Fruit fly (Drosophila melanogaster) whole organism, embryonic: Measurements from ENCODE around the gene CG42823.

Source experiments
- Ada2b ChIP-seq: fragments of 200-800 bp; sonication (Bioruptor generic); IDR thresholded peaks from 2 replicates; pipeline ENCODE4 v1.3.6; 2022; ENCODE audit warnings: missing biosample characterization, missing genetic modification characterization
- Atf6 ChIP-seq: fragments of 200-800 bp; sonication (Bioruptor generic); IDR thresholded peaks from 2 replicates; pipeline ENCODE4 v1.3.6; 2022; ENCODE audit warnings: missing biosample characterization, missing genetic modification characterization
- B-H2 ChIP-seq: fragments of 200-800 bp; sonication (Bioruptor generic); optimal IDR thresholded peaks from 2 replicates; lab custom pipeline; 2018; ENCODE audit warnings: missing biosample characterization, mild to moderate bottlenecking, missing genetic modification characterization
- CG1024 ChIP-seq: fragments of 200-800 bp; sonication (Bioruptor generic); IDR thresholded peaks from 2 replicates; pipeline ENCODE4 v1.3.6; 2022; ENCODE audit warnings: missing biosample characterization, missing genetic modification characterization
- CG11696 ChIP-seq: fragments of 200-800 bp; sonication (Bioruptor generic); IDR thresholded peaks from 2 replicates; pipeline ENCODE4 v1.3.6; 2022; ENCODE audit warnings: missing biosample characterization, missing genetic modification characterization
- CG12071 ChIP-seq: fragments of 200-800 bp; sonication (Bioruptor generic); optimal IDR thresholded peaks from 3 replicates; lab custom pipeline; 2018; ENCODE audit warnings: missing biosample characterization, mild to moderate bottlenecking, missing genetic modification characterization
- CG12104 ChIP-seq: fragments of 200-800 bp; sonication (Bioruptor generic); optimal IDR thresholded peaks from 3 replicates; lab custom pipeline; 2016; ENCODE audit warnings: missing biosample characterization, missing genetic modification characterization
- CG12744 ChIP-seq: fragments of 200-800 bp; sonication (Bioruptor generic); optimal IDR thresholded peaks from 2 replicates; lab custom pipeline; 2016; ENCODE audit warnings: missing biosample characterization, missing genetic modification characterization
- CG13424 ChIP-seq: fragments of 200-800 bp; sonication (Bioruptor generic); optimal IDR thresholded peaks from 2 replicates; lab custom pipeline; 2019; ENCODE audit warnings: missing biosample characterization, mild to moderate bottlenecking, missing genetic modification characterization, moderate library complexity
- CG15269 ChIP-seq: fragments of 200-800 bp; sonication (Bioruptor generic); optimal IDR thresholded peaks from 2 replicates; lab custom pipeline; 2018; ENCODE audit warnings: missing biosample characterization, mild to moderate bottlenecking, missing genetic modification characterization, moderate library complexity
- CG15514 ChIP-seq: fragments of 200-800 bp; sonication (Bioruptor generic); optimal IDR thresholded peaks from 3 replicates; lab custom pipeline; 2017; ENCODE audit warnings: missing biosample characterization, missing genetic modification characterization, mild to moderate bottlenecking, moderate library complexity, missing genetic modification reagents
- CG16779 ChIP-seq: fragments of 200-800 bp; sonication (Bioruptor generic); IDR thresholded peaks from 2 replicates; pipeline ENCODE4 v1.3.6; 2022; ENCODE audit warnings: missing biosample characterization, missing genetic modification characterization
- CG16863 ChIP-seq: fragments of 200-800 bp; sonication (Bioruptor generic); optimal IDR thresholded peaks from 3 replicates; lab custom pipeline; 2016; ENCODE audit warnings: missing biosample characterization, missing genetic modification characterization
- CG17912 ChIP-seq: fragments of 200-800 bp; sonication (Bioruptor generic); optimal IDR thresholded peaks from 2 replicates; lab custom pipeline; 2018; ENCODE audit warnings: missing biosample characterization, mild to moderate bottlenecking, missing genetic modification characterization
- CG2199 ChIP-seq: fragments of 200-800 bp; sonication (Bioruptor generic); IDR thresholded peaks from 3 replicates; pipeline ENCODE4 v1.3.6; 2022; ENCODE audit warnings: missing biosample characterization, missing genetic modification characterization
- CG2202 ChIP-seq: fragments of 200-800 bp; sonication (Bioruptor generic); optimal IDR thresholded peaks from 2 replicates; lab custom pipeline; 2018; ENCODE audit warnings: missing biosample characterization, mild to moderate bottlenecking, missing genetic modification characterization
- CG2875 ChIP-seq: fragments of 200-800 bp; sonication (Bioruptor generic); optimal IDR thresholded peaks from 2 replicates; lab custom pipeline; 2017; ENCODE audit warnings: missing biosample characterization, mild to moderate bottlenecking, missing genetic modification characterization, missing genetic modification reagents
- CG31224 ChIP-seq: fragments of 200-800 bp; sonication (Bioruptor generic); IDR thresholded peaks from 2 replicates; pipeline ENCODE4 v1.3.6; 2022; ENCODE audit warnings: missing biosample characterization, missing genetic modification characterization
- CG31441 ChIP-seq: fragments of 200-800 bp; sonication (Bioruptor generic); IDR thresholded peaks from 2 replicates; pipeline ENCODE4 v1.3.6; 2022; ENCODE audit warnings: missing biosample characterization, missing genetic modification characterization
- CG33213 ChIP-seq: fragments of 200-800 bp; sonication (Bioruptor generic); optimal IDR thresholded peaks from 3 replicates; lab custom pipeline; 2016; ENCODE audit warnings: missing biosample characterization, missing genetic modification characterization
- CG3995 ChIP-seq: fragments of 200-800 bp; sonication (Bioruptor generic); optimal IDR thresholded peaks from 3 replicates; lab custom pipeline; 2016; ENCODE audit warnings: missing biosample characterization, missing genetic modification characterization
- CG4617 ChIP-seq: fragments of 200-800 bp; sonication (Bioruptor generic); optimal IDR thresholded peaks from 3 replicates; lab custom pipeline; 2016; ENCODE audit warnings: missing biosample characterization, missing genetic modification characterization, borderline replicate concordance
- CG5245 ChIP-seq: fragments of 200-800 bp; sonication (Bioruptor generic); optimal IDR thresholded peaks from 3 replicates; lab custom pipeline; 2016; ENCODE audit warnings: missing biosample characterization, missing genetic modification characterization
- CG9215 ChIP-seq: fragments of 200-800 bp; sonication (Bioruptor generic); IDR thresholded peaks from 2 replicates; pipeline ENCODE4 v1.3.6; 2022; ENCODE audit warnings: missing biosample characterization, missing genetic modification characterization
- Fer1 ChIP-seq: fragments of 200-800 bp; sonication (Bioruptor generic); optimal IDR thresholded peaks from 2 replicates; lab custom pipeline; 2017; ENCODE audit warnings: missing biosample characterization, mild to moderate bottlenecking, missing genetic modification characterization
- HLH3B ChIP-seq: fragments of 200-800 bp; sonication (Bioruptor generic); IDR thresholded peaks from 2 replicates; pipeline ENCODE4 v1.3.6; 2022; ENCODE audit warnings: missing biosample characterization, missing genetic modification characterization
- HLH4C ChIP-seq: fragments of 200-800 bp; sonication (Bioruptor generic); IDR thresholded peaks from 3 replicates; pipeline ENCODE4 v1.3.6; 2022; ENCODE audit warnings: missing biosample characterization, missing genetic modification characterization; ENCODE audit not compliant: partially characterized antibody
- Hand ChIP-seq: fragments of 200-800 bp; sonication (Bioruptor generic); optimal IDR thresholded peaks from 2 replicates; lab custom pipeline; 2017; ENCODE audit warnings: mild to moderate bottlenecking, missing biosample characterization, missing genetic modification reagents, missing genetic modification characterization
- MESR4 ChIP-seq: fragments of 200-800 bp; sonication (Bioruptor generic); optimal IDR thresholded peaks from 2 replicates; lab custom pipeline; 2018; ENCODE audit warnings: missing biosample characterization, mild to moderate bottlenecking, missing genetic modification characterization, moderate library complexity
- Nf-YC ChIP-seq: fragments of 200-800 bp; optimal IDR thresholded peaks from 3 replicates; lab custom pipeline; 2019; ENCODE audit warnings: missing biosample characterization, mild to moderate bottlenecking, missing genetic modification characterization, moderate library complexity
- Pdp1 ChIP-seq, 2 experiments: fragments of 200-800 bp; sonication (Bioruptor generic); optimal IDR thresholded peaks; 3 replicates each; lab custom pipeline; 2016; ENCODE audit warnings: missing biosample characterization in 2 of 2, missing genetic modification characterization in 2 of 2, mild to moderate bottlenecking in 1 of 2, moderate library complexity in 1 of 2
- Stat92E ChIP-seq, 3 experiments: fragments of >200 bp in 2 of 3; fragments of 200-800 bp in 1 of 3; sonication (Bioruptor generic) in 1 of 3; optimal IDR thresholded peaks; 2 replicates each; lab custom pipeline; 2017 to 2019; ENCODE audit warnings: missing biosample characterization in 3 of 3, missing genetic modification characterization in 3 of 3, mild to moderate bottlenecking in 1 of 3, moderate library complexity in 1 of 3
- Trl ChIP-seq, 3 experiments: fragments of >200 bp in 2 of 3; fragments of 200-800 bp in 1 of 3; sonication (Bioruptor generic) in 1 of 3; optimal IDR thresholded peaks; 2 replicates in 1 of 3; 3 replicates in 2 of 3; lab custom pipeline; 2016 to 2017; ENCODE audit warnings: missing biosample characterization in 1 of 3, missing genetic modification characterization in 1 of 3
- ab ChIP-seq: fragments of 200-800 bp; sonication (Bioruptor generic); optimal IDR thresholded peaks from 2 replicates; lab custom pipeline; 2016; ENCODE audit warnings: missing biosample characterization, missing genetic modification characterization
- bowl ChIP-seq: fragments of 200-800 bp; sonication (Bioruptor generic); IDR thresholded peaks from 2 replicates; pipeline ENCODE4 v1.3.6; 2022; ENCODE audit warnings: missing biosample characterization, missing genetic modification characterization
- corto ChIP-seq: fragments of 200-800 bp; sonication (Bioruptor generic); optimal IDR thresholded peaks from 2 replicates; lab custom pipeline; 2016; ENCODE audit warnings: missing biosample characterization, mild to moderate bottlenecking, missing genetic modification characterization, moderate library complexity
- da ChIP-seq: fragments of 200-800 bp; sonication (Bioruptor generic); optimal IDR thresholded peaks from 2 replicates; lab custom pipeline; 2016; ENCODE audit warnings: missing biosample characterization, missing genetic modification characterization
- dm ChIP-seq: fragments of 200-800 bp; sonication (Bioruptor generic); optimal IDR thresholded peaks from 3 replicates; lab custom pipeline; 2016; ENCODE audit warnings: missing biosample characterization, missing genetic modification characterization
- ems ChIP-seq: fragments of 200-800 bp; sonication (Bioruptor generic); optimal IDR thresholded peaks from 3 replicates; lab custom pipeline; 2016; ENCODE audit warnings: missing biosample characterization, missing genetic modification characterization
- gcm2 ChIP-seq: fragments of 200-800 bp; sonication (Bioruptor generic); optimal IDR thresholded peaks from 2 replicates; lab custom pipeline; 2016; ENCODE audit warnings: missing biosample characterization, missing genetic modification characterization
- gfzf ChIP-seq: fragments of 200-800 bp; sonication (Bioruptor generic); optimal IDR thresholded peaks from 2 replicates; lab custom pipeline; 2016; ENCODE audit warnings: missing biosample characterization, mild to moderate bottlenecking, missing genetic modification characterization, moderate library complexity
- gro ChIP-seq: fragments of 200-800 bp; sonication (Bioruptor generic); optimal IDR thresholded peaks from 2 replicates; lab custom pipeline; 2016; ENCODE audit warnings: missing biosample characterization, missing genetic modification characterization
- kay ChIP-seq: fragments of 200-800 bp; sonication (Bioruptor generic); optimal IDR thresholded peaks from 2 replicates; lab custom pipeline; 2016; ENCODE audit warnings: missing biosample characterization, missing genetic modification characterization
- kni ChIP-seq: fragments of 200-800 bp; sonication (Bioruptor generic); optimal IDR thresholded peaks from 3 replicates; lab custom pipeline; 2017; ENCODE audit warnings: mild to moderate bottlenecking, missing biosample characterization, missing genetic modification reagents, missing genetic modification characterization
- lab ChIP-seq: fragments of 200-800 bp; sonication (Bioruptor generic); optimal IDR thresholded peaks from 3 replicates; lab custom pipeline; 2017; ENCODE audit warnings: missing biosample characterization, missing genetic modification characterization, mild to moderate bottlenecking, moderate library complexity, missing genetic modification reagents
- org-1 ChIP-seq: fragments of 200-800 bp; sonication (Bioruptor generic); optimal IDR thresholded peaks from 2 replicates; lab custom pipeline; 2017; ENCODE audit warnings: missing biosample characterization, missing genetic modification characterization
- pho ChIP-seq: fragments of 200-800 bp; sonication (Bioruptor generic); optimal IDR thresholded peaks from 2 replicates; lab custom pipeline; 2016; ENCODE audit warnings: missing biosample characterization, missing genetic modification characterization
- toy ChIP-seq: fragments of 200-800 bp; sonication (Bioruptor generic); IDR thresholded peaks from 2 replicates; pipeline ENCODE4 v1.3.6; 2022; ENCODE audit warnings: missing biosample characterization, missing genetic modification characterization

Gene CG42823

DNA sequence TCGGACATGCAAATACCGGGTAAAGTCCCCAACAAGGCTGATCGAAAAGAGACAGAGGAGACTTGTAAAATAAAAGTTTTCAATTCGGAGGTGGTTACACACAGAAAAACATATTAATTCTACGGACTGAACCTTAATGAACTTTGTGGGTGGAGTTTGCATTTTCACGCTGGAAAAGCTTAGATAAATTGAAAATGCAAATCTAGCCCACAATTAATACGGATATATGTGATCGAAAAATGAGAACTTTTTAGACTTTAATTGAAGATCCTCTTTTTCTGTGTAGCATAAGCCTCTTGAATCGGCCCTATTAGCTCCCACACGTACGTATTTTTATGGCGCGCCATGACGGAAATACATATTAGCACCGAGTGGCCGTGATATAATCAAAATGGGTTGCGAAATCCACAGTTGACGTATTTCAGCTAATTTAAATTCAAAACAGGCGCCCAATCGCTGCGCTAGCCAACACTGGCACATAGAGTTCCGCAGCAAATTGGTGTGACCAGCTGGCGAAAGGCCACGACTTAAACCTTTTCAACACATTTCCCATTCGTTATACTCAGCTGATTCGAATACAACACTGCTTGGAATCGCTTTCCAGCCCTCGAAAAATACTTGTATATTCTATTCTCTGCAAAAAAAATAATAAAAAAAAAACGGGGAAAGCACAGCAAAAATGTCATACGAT is 19.4 kb downstream of the CG42823 start (continued):
- peak; percentile 3 for TF ChIP-seq gcm2
- TF ChIP-seq Fer1 (GFP tag; lab: Kevin White, UChicago): peak; percentile 55
- no peak for TF ChIP-seq CG1024
- TF ChIP-seq pho: peak; percentile 56
- peak; percentile 84 for TF ChIP-seq gfzf (GFP tag; lab: Kevin White, UChicago)
- TF ChIP-seq CG12744: peak; percentile 49
- TF ChIP-seq kni (GFP tag; lab: Kevin White, UChicago): no peak
- no peak for TF ChIP-seq HLH4C (GFP tag; lab: Robert Waterston, UW)
- no peak for TF ChIP-seq corto (GFP tag; lab: Kevin White, UChicago)
- peak; percentile 80 for TF ChIP-seq Atf6 (GFP tag; lab: Robert Waterston, UW)
- TF ChIP-seq bowl (GFP tag; lab: Robert Waterston, UW): no peak
- no peak for TF ChIP-seq CG31224 (GFP tag; lab: Robert Waterston, UW)
- peak; percentile 76 for TF ChIP-seq lab
- 0 out of 2 replicates have a peak, but pooled peaks have one; percentile 18 for TF ChIP-seq CG16779 (GFP tag; lab: Robert Waterston, UW)
- TF ChIP-seq CG12071: peak; percentile 23
- peak; percentile 34 to 81 for TF ChIP-seq Pdp1 (GFP tag; optimal IDR thresholded peaks at IDR 0.05; lab: Kevin White, UChicago)
- 0 out of 2 replicates have a peak, but pooled peaks have one; percentile 30 for TF ChIP-seq CG9215
- TF ChIP-seq CG13424 (tag; lab: Kevin White, UChicago): peak; percentile 61
- peak; percentile 53 for TF ChIP-seq gro
- peak; percentile 46 for TF ChIP-seq CG16863
- peak; percentile 90 for TF ChIP-seq B-H2
- TF ChIP-seq org-1: peak; percentile 38
- peak; percentile 41 for TF ChIP-seq ems (GFP tag; lab: Kevin White, UChicago)
- TF ChIP-seq Trl (optimal IDR thresholded peaks at IDR 0.05; lab: Kevin White, UChicago): no peak
- TF ChIP-seq Trl (GFP tag; optimal IDR thresholded peaks at IDR 0.05; lab: Kevin White, UChicago): peak; percentile 81
- TF ChIP-seq CG5245 (GFP tag; lab: Kevin White, UChicago): peak; percentile 35
- peak; percentile 17 for TF ChIP-seq Hand
- TF ChIP-seq CG4617 (GFP tag; lab: Kevin White, UChicago): peak; percentile 54
- TF ChIP-seq CG11696: 0 out of 2 replicates have a peak, but pooled peaks have one; percentile 39
- TF ChIP-seq Nf-YC (tag; lab: Kevin White, UChicago): peak; percentile 24
- peak; percentile 37 for TF ChIP-seq CG12104
- peak; percentile 75 for TF ChIP-seq CG15269
- TF ChIP-seq CG17912 (GFP tag; lab: Kevin White, UChicago): peak; percentile 57
- TF ChIP-seq Ada2b (GFP tag; lab: Robert Waterston, UW): peak; percentile 72
- no peak for TF ChIP-seq Stat92E (GFP tag; optimal IDR thresholded peaks at IDR 0.05; lab: Kevin White, UChicago)
- TF ChIP-seq HLH3B (GFP tag; lab: Robert Waterston, UW): peak; percentile 37; the same call in 1 of the 2 replicates
- no peak for TF ChIP-seq da (GFP tag; lab: Kevin White, UChicago)
- TF ChIP-seq ab (GFP tag; lab: Kevin White, UChicago): no peak
- peak; percentile 42 for TF ChIP-seq CG31441 (GFP tag; lab: Robert Waterston, UW)
- 0 out of 3 replicates have a peak, but pooled peaks have one; percentile 27 for TF ChIP-seq CG2199
- TF ChIP-seq CG33213 (GFP tag; lab: Kevin White, UChicago): peak; percentile 78
- peak; percentile 56 for TF ChIP-seq dm
- TF ChIP-seq CG2202 (tag; lab: Kevin White, UChicago): peak; percentile 3
- TF ChIP-seq CG2875 (GFP tag; lab: Kevin White, UChicago): peak; percentile 34
- TF ChIP-seq CG3995 (GFP tag; lab: Kevin White, UChicago): peak; percentile 47
- TF ChIP-seq kay: peak; percentile 28
- no peak for TF ChIP-seq toy (GFP tag; lab: Robert Waterston, UW)
- TF ChIP-seq MESR4 (GFP tag; lab: Kevin White, UChicago): peak; percentile 71
- peak; percentile 91 for TF ChIP-seq CG15514 (GFP tag; lab: Kevin White, UChicago)
